Worm (Caenorhabditis elegans) whole organism, L2 larva: ENCODE measurements around the gene twk-11.

Experiments used
- R02D3.7 ChIP-seq: fragments of 150-350 bp; optimal IDR thresholded peaks from 2 replicates; lab custom pipeline; 2014; ENCODE audit warnings: missing biosample characterization, missing genetic modification characterization
- ZK546.5 ChIP-seq: sonication (generic microtip); optimal IDR thresholded peaks from 2 replicates; lab custom pipeline; 2017; ENCODE audit warnings: missing biosample characterization, missing genetic modification characterization
- ama-1 ChIP-seq: fragments of 150-350 bp; optimal IDR thresholded peaks from 2 replicates; lab custom pipeline; 2018; ENCODE audit warnings: inconsistent platforms
- ceh-82 ChIP-seq: fragments of 150-350 bp; optimal IDR thresholded peaks from 2 replicates; lab custom pipeline; 2014; ENCODE audit warnings: missing biosample characterization, missing genetic modification characterization
- lin-11 ChIP-seq: fragments of 150-350 bp; sonication (generic microtip); optimal IDR thresholded peaks from 2 replicates; lab custom pipeline; 2014; ENCODE audit warnings: missing biosample characterization, missing genetic modification characterization, inconsistent platforms, mixed read lengths
- nhr-11 ChIP-seq: fragments of 150-350 bp; optimal IDR thresholded peaks from 2 replicates; lab custom pipeline; 2014; ENCODE audit warnings: missing biosample characterization, missing genetic modification characterization
- nhr-21 ChIP-seq: fragments of 150-350 bp; optimal IDR thresholded peaks from 2 replicates; lab custom pipeline; 2014; ENCODE audit warnings: missing biosample characterization, missing genetic modification characterization
- nhr-23 ChIP-seq: fragments of 150-350 bp; optimal IDR thresholded peaks from 2 replicates; lab custom pipeline; 2014; ENCODE audit warnings: missing biosample characterization, missing genetic modification reagents, missing genetic modification characterization
- nhr-237 ChIP-seq: fragments of 150-350 bp; optimal IDR thresholded peaks from 2 replicates; lab custom pipeline; 2014; ENCODE audit warnings: missing biosample characterization, missing genetic modification characterization
- nhr-6 ChIP-seq: fragments of 150-350 bp; optimal IDR thresholded peaks from 2 replicates; lab custom pipeline; 2014; ENCODE audit warnings: missing biosample characterization, missing genetic modification characterization
- skn-1 ChIP-seq: sonication (generic microtip); optimal IDR thresholded peaks from 2 replicates; lab custom pipeline; 2017; ENCODE audit warnings: missing biosample characterization, missing genetic modification characterization
- snpc-4 ChIP-seq: fragments of 150-350 bp; optimal IDR thresholded peaks from 2 replicates; lab custom pipeline; 2014; ENCODE audit warnings: missing biosample characterization, missing genetic modification characterization
- zag-1 ChIP-seq: fragments of 150-350 bp; optimal IDR thresholded peaks from 2 replicates; lab custom pipeline; 2014; ENCODE audit warnings: missing biosample characterization, missing genetic modification characterization

ce11 chrV:7078765-7079164, 42.4 kb upstream of the twk-11 start:
- TF ChIP-seq ama-1 (lab: Kevin White, UChicago), result no peak
- no peak for TF ChIP-seq nhr-11 (tag; lab: Kevin White, UChicago)
- TF ChIP-seq zag-1 (tag; lab: Kevin White, UChicago), result no peak
- TF ChIP-seq nhr-6, result no peak
- TF ChIP-seq lin-11, result no peak
- no peak for TF ChIP-seq ceh-82 (tag; lab: Kevin White, UChicago)
- no peak for TF ChIP-seq nhr-23 (tag; lab: Kevin White, UChicago)
- TF ChIP-seq nhr-237 (tag; lab: Kevin White, UChicago), result no peak
- TF ChIP-seq skn-1 (tag; lab: Kevin White, UChicago), result no peak
- no peak for TF ChIP-seq ZK546.5 (tag; lab: Kevin White, UChicago)
- no peak for TF ChIP-seq R02D3.7 (tag; lab: Kevin White, UChicago)
- no peak for TF ChIP-seq nhr-21 (tag; lab: Kevin White, UChicago)
- TF ChIP-seq snpc-4 (tag; lab: Kevin White, UChicago), result no peak
